Worm (Caenorhabditis elegans) whole organism, late embryonic: ENCODE results near the gene ttr-31.
A peak's percentile ranks its signal among the peaks of the same experiment; 100 is the strongest.

ENCODE experiments used
- C08G9.2 ChIP-seq: sonication (generic microtip); optimal IDR thresholded peaks from 2 replicates; lab custom pipeline; 2016; ENCODE audit warnings: mild to moderate bottlenecking, missing genetic modification characterization, moderate library complexity, missing compliant biosample characterization
- F13H6.1 ChIP-seq: sonication (generic microtip); optimal IDR thresholded peaks from 2 replicates; lab custom pipeline; 2016; ENCODE audit warnings: missing genetic modification characterization, missing compliant biosample characterization
- K09A11.1 ChIP-seq: sonication (generic microtip); optimal IDR thresholded peaks from 2 replicates; lab custom pipeline; 2017; ENCODE audit warnings: antibody characterized with exemption, mild to moderate bottlenecking, missing genetic modification characterization, missing compliant biosample characterization; ENCODE audit not compliant: insufficient read depth
- T23F11.4 ChIP-seq: fragments of 200-800 bp; sonication (Bioruptor generic); optimal IDR thresholded peaks from 2 replicates; lab custom pipeline; 2018; ENCODE audit warnings: mild to moderate bottlenecking, missing genetic modification characterization, missing compliant biosample characterization
- Y22D7AL.16 ChIP-seq: sonication (generic microtip); optimal IDR thresholded peaks from 2 replicates; lab custom pipeline; 2016; ENCODE audit warnings: missing genetic modification characterization, missing compliant biosample characterization
- ahr-1 ChIP-seq: sonication (generic microtip); optimal IDR thresholded peaks from 2 replicates; lab custom pipeline; 2016; ENCODE audit warnings: missing genetic modification characterization, missing compliant biosample characterization
- ceh-18 ChIP-seq: sonication (generic microtip); optimal IDR thresholded peaks from 2 replicates; lab custom pipeline; 2016; ENCODE audit warnings: missing genetic modification characterization, missing compliant biosample characterization
- ceh-19 ChIP-seq: fragments of 200-800 bp; sonication (Bioruptor generic); optimal IDR thresholded peaks from 2 replicates; lab custom pipeline; 2018; ENCODE audit warnings: mild to moderate bottlenecking, missing genetic modification characterization, missing compliant biosample characterization
- ceh-2 ChIP-seq: sonication (generic microtip); optimal IDR thresholded peaks from 2 replicates; lab custom pipeline; 2016; ENCODE audit warnings: missing genotype, missing genetic modification characterization, missing compliant biosample characterization
- ceh-24 ChIP-seq: sonication (generic microtip); optimal IDR thresholded peaks from 2 replicates; lab custom pipeline; 2016; ENCODE audit warnings: mild to moderate bottlenecking, missing genetic modification characterization, missing compliant biosample characterization
- ceh-30 ChIP-seq: fragments of 150-350 bp; optimal IDR thresholded peaks from 2 replicates; lab custom pipeline; 2014; ENCODE audit warnings: missing biosample characterization, missing genetic modification characterization
- ceh-31 ChIP-seq: sonication (generic microtip); optimal IDR thresholded peaks from 2 replicates; lab custom pipeline; 2016; ENCODE audit warnings: missing genetic modification characterization, missing compliant biosample characterization
- ceh-34 ChIP-seq: sonication (generic microtip); optimal IDR thresholded peaks from 2 replicates; lab custom pipeline; 2016; ENCODE audit warnings: mild to moderate bottlenecking, missing genetic modification characterization, missing compliant biosample characterization
- ceh-9 ChIP-seq: sonication (generic microtip); optimal IDR thresholded peaks from 2 replicates; lab custom pipeline; 2016; ENCODE audit warnings: mild to moderate bottlenecking, missing genetic modification characterization, inconsistent platforms, missing compliant biosample characterization
- che-1 ChIP-seq: sonication (generic microtip); optimal IDR thresholded peaks from 2 replicates; lab custom pipeline; 2016; ENCODE audit warnings: mild to moderate bottlenecking, missing genetic modification characterization, missing compliant biosample characterization
- ets-4 ChIP-seq: sonication (generic microtip); optimal IDR thresholded peaks from 2 replicates; lab custom pipeline; 2016; ENCODE audit warnings: missing genetic modification characterization, missing compliant biosample characterization
- fkh-6 ChIP-seq: sonication (generic microtip); optimal IDR thresholded peaks from 2 replicates; lab custom pipeline; 2016; ENCODE audit warnings: missing genetic modification characterization, missing compliant biosample characterization
- hlh-30 ChIP-seq: sonication (generic microtip); optimal IDR thresholded peaks from 2 replicates; lab custom pipeline; 2017; ENCODE audit warnings: antibody characterized with exemption, missing genetic modification characterization, missing compliant biosample characterization; ENCODE audit not compliant: insufficient read depth
- lim-6 ChIP-seq: sonication (generic microtip); optimal IDR thresholded peaks from 2 replicates; lab custom pipeline; 2016; ENCODE audit warnings: missing genetic modification characterization, missing compliant biosample characterization
- lin-11 ChIP-seq: fragments of 200-800 bp; sonication (Bioruptor generic); optimal IDR thresholded peaks from 2 replicates; lab custom pipeline; 2018; ENCODE audit warnings: mild to moderate bottlenecking, missing genetic modification characterization, missing compliant biosample characterization
- madf-2 ChIP-seq: sonication (generic microtip); optimal IDR thresholded peaks from 2 replicates; lab custom pipeline; 2017; ENCODE audit warnings: missing genetic modification characterization, missing compliant biosample characterization
- mec-3 ChIP-seq: sonication (generic microtip); optimal IDR thresholded peaks from 2 replicates; lab custom pipeline; 2016; ENCODE audit warnings: borderline replicate concordance, missing genetic modification characterization, missing compliant biosample characterization
- nfya-1 ChIP-seq: sonication (generic microtip); optimal IDR thresholded peaks from 2 replicates; lab custom pipeline; 2017; ENCODE audit warnings: missing genetic modification characterization, mild to moderate bottlenecking, missing compliant biosample characterization, antibody characterized with exemption, moderate library complexity
- nhr-232 ChIP-seq: sonication (generic microtip); optimal IDR thresholded peaks from 2 replicates; lab custom pipeline; 2016; ENCODE audit warnings: missing genetic modification characterization, missing compliant biosample characterization
- npax-4 ChIP-seq: sonication (generic microtip); optimal IDR thresholded peaks from 2 replicates; lab custom pipeline; 2016; ENCODE audit warnings: missing genetic modification characterization, missing compliant biosample characterization
- odd-2 ChIP-seq: sonication (generic microtip); optimal IDR thresholded peaks from 2 replicates; lab custom pipeline; 2017; ENCODE audit warnings: antibody characterized with exemption, mild to moderate bottlenecking, missing genetic modification characterization, missing compliant biosample characterization
- pha-2 ChIP-seq: sonication (generic microtip); optimal IDR thresholded peaks from 2 replicates; lab custom pipeline; 2017; ENCODE audit warnings: mild to moderate bottlenecking, missing genetic modification characterization, missing compliant biosample characterization
- pha-4 ChIP-seq: fragments of 150-350 bp; optimal IDR thresholded peaks from 2 replicates; lab custom pipeline; 2018; ENCODE audit warnings: missing biosample characterization, missing genetic modification reagents, missing genetic modification characterization
- pros-1 ChIP-seq: fragments of 150-350 bp; optimal IDR thresholded peaks from 2 replicates; lab custom pipeline; 2014; ENCODE audit warnings: missing biosample characterization, missing genetic modification reagents, missing genetic modification characterization
- ref-2 ChIP-seq: sonication (generic microtip); optimal IDR thresholded peaks from 2 replicates; lab custom pipeline; 2016; ENCODE audit warnings: missing genetic modification characterization, missing compliant biosample characterization
- rnt-1 ChIP-seq: sonication (generic microtip); optimal IDR thresholded peaks from 2 replicates; lab custom pipeline; 2016; ENCODE audit warnings: missing genetic modification characterization, missing compliant biosample characterization
- sox-2 ChIP-seq: fragments of 200-800 bp; sonication (Bioruptor generic); IDR thresholded peaks from 2 replicates; pipeline ENCODE4 v1.3.6; 2022; ENCODE audit warnings: missing genetic modification reagents, missing genetic modification characterization, missing compliant biosample characterization
- sox-4 ChIP-seq: sonication (generic microtip); optimal IDR thresholded peaks from 2 replicates; lab custom pipeline; 2017; ENCODE audit warnings: mild to moderate bottlenecking, missing genetic modification characterization, inconsistent platforms, missing compliant biosample characterization
- syd-9 ChIP-seq: sonication (generic microtip); optimal IDR thresholded peaks from 2 replicates; lab custom pipeline; 2016; ENCODE audit warnings: mild to moderate bottlenecking, missing genetic modification characterization, moderate library complexity, missing compliant biosample characterization
- tbx-2 ChIP-seq: sonication (generic microtip); optimal IDR thresholded peaks from 2 replicates; lab custom pipeline; 2016; ENCODE audit warnings: missing genetic modification characterization, missing compliant biosample characterization
- ttx-3 ChIP-seq: sonication (generic microtip); optimal IDR thresholded peaks from 2 replicates; lab custom pipeline; 2016; ENCODE audit warnings: missing genetic modification reagents, missing genetic modification characterization, missing compliant biosample characterization
- unc-42 ChIP-seq: sonication (generic microtip); optimal IDR thresholded peaks from 2 replicates; lab custom pipeline; 2016; ENCODE audit warnings: missing genotype, missing genetic modification characterization, missing compliant biosample characterization
- unc-55 ChIP-seq: sonication (generic microtip); optimal IDR thresholded peaks from 2 replicates; lab custom pipeline; 2017; ENCODE audit warnings: missing biosample characterization, missing genetic modification reagents, missing genetic modification characterization
- ztf-16 ChIP-seq: sonication (generic microtip); optimal IDR thresholded peaks from 2 replicates; lab custom pipeline; 2017; ENCODE audit warnings: missing genetic modification characterization, missing compliant biosample characterization

Gene ttr-31

ce11 chrX:11008954-11009353 lies at the start of gene ttr-31:
TSS of gene ttr-31 (minus strand) at chrX:11009054.
- TF ChIP-seq ztf-16 (tag; lab: Kevin White, UChicago) (no peak), K09A11.1 (tag; lab: Kevin White, UChicago) (no peak), pha-4 (no peak), syd-9 (tag; lab: Kevin White, UChicago) (no peak), C08G9.2 (tag; lab: Kevin White, UChicago) (no peak), pha-2 (tag; lab: Kevin White, UChicago) (no peak), madf-2 (no peak), Y22D7AL.16 (tag; lab: Kevin White, UChicago) (no peak), npax-4 (tag; lab: Kevin White, UChicago) (no peak), tbx-2 (tag; lab: Kevin White, UChicago) (no peak), lim-6 (tag; lab: Kevin White, UChicago) (no peak), ceh-24 (tag; lab: Kevin White, UChicago) (no peak), odd-2 (tag; lab: Kevin White, UChicago) (no peak), nhr-232 (tag; lab: Kevin White, UChicago) (no peak), hlh-30 (no peak), F13H6.1 (tag; lab: Kevin White, UChicago) (no peak), ceh-30 (tag; lab: Kevin White, UChicago) (no peak)

DNA sequence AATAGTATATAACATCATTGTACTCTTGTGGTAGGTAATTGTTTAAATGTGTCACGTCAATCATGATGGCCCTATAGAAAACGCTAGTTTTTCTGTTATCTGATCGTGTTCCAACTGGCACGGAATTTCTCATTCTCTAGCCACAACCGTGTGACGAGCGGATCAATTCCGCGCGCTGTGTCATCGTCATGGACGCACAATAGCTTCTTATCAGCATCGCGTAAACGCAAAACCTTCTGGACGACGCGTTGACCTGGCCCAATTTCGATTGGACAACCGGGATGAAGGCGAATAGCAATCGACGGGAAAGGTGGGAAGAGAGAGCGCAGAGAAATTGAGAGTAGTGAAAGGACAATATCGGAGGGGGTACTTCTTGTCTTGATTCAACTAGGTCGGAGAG lies 48.2 kb upstream of the ttr-31 start, which contains the start of gene lpr-3:
Gene lpr-3, plus strand, starts transcription at position 374 of the 400 bp plus-strand sequence.
- TF ChIP-seq pros-1 (tag; lab: Kevin White, UChicago): peak; percentile 0
- peak; percentile 74 for TF ChIP-seq rnt-1 (tag; lab: Kevin White, UChicago)
- TF ChIP-seq ttx-3 (tag; lab: Kevin White, UChicago): no peak
- TF ChIP-seq unc-55: peak; percentile 63
- no peak for TF ChIP-seq ets-4 (tag; lab: Kevin White, UChicago)
- TF ChIP-seq ceh-31 (tag; lab: Kevin White, UChicago): peak; percentile 4
- peak; percentile 54 for TF ChIP-seq nfya-1 (tag; lab: Kevin White, UChicago)
- TF ChIP-seq nhr-232 (tag; lab: Kevin White, UChicago): no peak
- TF ChIP-seq sox-2: no peak

- TF ChIP-seq sox-4: no peak
- no peak for TF ChIP-seq ceh-19 (GFP tag; lab: Kevin White, UChicago)
- no peak for TF ChIP-seq ceh-2 (tag; lab: Kevin White, UChicago)
- no peak for TF ChIP-seq ref-2 (tag; lab: Kevin White, UChicago)
- no peak for TF ChIP-seq ceh-18 (tag; lab: Kevin White, UChicago)
- no peak for TF ChIP-seq ceh-9
- no peak for TF ChIP-seq mec-3 (tag; lab: Kevin White, UChicago)
- no peak for TF ChIP-seq ceh-34
- TF ChIP-seq unc-42 (tag; lab: Kevin White, UChicago): no peak
- TF ChIP-seq pha-2 (tag; lab: Kevin White, UChicago): no peak
- no peak for TF ChIP-seq lin-11 (tag; lab: Kevin White, UChicago)
- TF ChIP-seq pros-1 (tag; lab: Kevin White, UChicago): no peak
- TF ChIP-seq ceh-31 (tag; lab: Kevin White, UChicago): no peak
- TF ChIP-seq nhr-232 (tag; lab: Kevin White, UChicago): no peak
- TF ChIP-seq T23F11.4 (GFP tag; lab: Kevin White, UChicago): no peak
- no peak for TF ChIP-seq ahr-1 (tag; lab: Kevin White, UChicago)
- no peak for TF ChIP-seq madf-2
- TF ChIP-seq che-1 (tag; lab: Kevin White, UChicago): no peak
- TF ChIP-seq fkh-6: no peak
Measured at ce11 chrX:11053615-11054014, 44.8 kb upstream of the ttr-31 start, which contains the start of gene C09F12.2. TSS of gene C09F12.2 (plus strand) at chrX:11053915.
